Fruit fly (Drosophila melanogaster) whole organism, embryonic: ENCODE results near the gene Snx1.
A peak's percentile ranks its signal among the peaks of the same experiment; 100 is the strongest.

ENCODE experiments used
- Abd-B ChIP-seq: fragments of 200-800 bp; sonication (Bioruptor generic); optimal IDR thresholded peaks from 2 replicates; lab custom pipeline; 2018; ENCODE audit warnings: missing biosample characterization, mild to moderate bottlenecking, missing genetic modification characterization, moderate library complexity
- CG10147 ChIP-seq: fragments of 200-800 bp; sonication (Bioruptor generic); optimal IDR thresholded peaks from 2 replicates; lab custom pipeline; 2019; ENCODE audit warnings: missing biosample characterization, mild to moderate bottlenecking, missing genetic modification characterization, moderate library complexity
- CG10543 ChIP-seq: fragments of 200-800 bp; sonication (Bioruptor generic); optimal IDR thresholded peaks from 3 replicates; lab custom pipeline; 2017; ENCODE audit warnings: missing biosample characterization, mild to moderate bottlenecking, missing genetic modification characterization, moderate library complexity
- CG13296 ChIP-seq: fragments of 200-800 bp; sonication (Bioruptor generic); optimal IDR thresholded peaks from 3 replicates; lab custom pipeline; 2018; ENCODE audit warnings: missing biosample characterization, mild to moderate bottlenecking, missing genetic modification characterization
- CG14710 ChIP-seq: fragments of 200-800 bp; sonication (Bioruptor generic); optimal IDR thresholded peaks from 3 replicates; lab custom pipeline; 2019; ENCODE audit warnings: missing biosample characterization, mild to moderate bottlenecking, missing genetic modification characterization, moderate library complexity
- CG1603 ChIP-seq: fragments of 200-800 bp; sonication (Bioruptor generic); optimal IDR thresholded peaks from 2 replicates; lab custom pipeline; 2019; ENCODE audit warnings: missing biosample characterization, mild to moderate bottlenecking, missing genetic modification characterization, moderate library complexity
- CG17568 ChIP-seq: fragments of 200-800 bp; sonication (Bioruptor generic); optimal IDR thresholded peaks from 2 replicates; lab custom pipeline; 2018; ENCODE audit warnings: missing biosample characterization, mild to moderate bottlenecking, missing genetic modification characterization, moderate library complexity
- CG17829 ChIP-seq: fragments of 200-800 bp; optimal IDR thresholded peaks from 2 replicates; lab custom pipeline; 2019; ENCODE audit warnings: missing biosample characterization, mild to moderate bottlenecking, missing genetic modification characterization, moderate library complexity
- CG1832 ChIP-seq: fragments of 200-800 bp; sonication (Bioruptor generic); optimal IDR thresholded peaks from 2 replicates; lab custom pipeline; 2017; ENCODE audit warnings: missing biosample characterization, mild to moderate bottlenecking, missing genetic modification characterization, inconsistent platforms
- CG18619 ChIP-seq: fragments of 200-800 bp; sonication (Bioruptor generic); optimal IDR thresholded peaks from 3 replicates; lab custom pipeline; 2017; ENCODE audit warnings: missing biosample characterization, mild to moderate bottlenecking, missing genetic modification characterization
- CG2202 ChIP-seq: fragments of 200-800 bp; sonication (Bioruptor generic); optimal IDR thresholded peaks from 2 replicates; lab custom pipeline; 2018; ENCODE audit warnings: missing biosample characterization, mild to moderate bottlenecking, missing genetic modification characterization
- CG2712 ChIP-seq: fragments of 200-800 bp; optimal IDR thresholded peaks from 3 replicates; lab custom pipeline; 2019; ENCODE audit warnings: missing biosample characterization, mild to moderate bottlenecking, missing genetic modification characterization, moderate library complexity
- CG32767 ChIP-seq: fragments of 200-800 bp; sonication (Bioruptor generic); IDR thresholded peaks from 2 replicates; pipeline ENCODE4 v1.3.6; 2022; ENCODE audit warnings: missing biosample characterization, missing genetic modification characterization
- CG4282 ChIP-seq: fragments of 200-800 bp; sonication (Bioruptor generic); optimal IDR thresholded peaks from 2 replicates; lab custom pipeline; 2016; ENCODE audit warnings: missing biosample characterization, missing genetic modification characterization
- CG6765 ChIP-seq: fragments of 200-800 bp; sonication (Bioruptor generic); optimal IDR thresholded peaks from 3 replicates; lab custom pipeline; 2017; ENCODE audit warnings: missing biosample characterization, mild to moderate bottlenecking, missing genetic modification characterization
- CG8388 ChIP-seq: fragments of 200-800 bp; sonication (Bioruptor generic); optimal IDR thresholded peaks from 2 replicates; lab custom pipeline; 2019; ENCODE audit warnings: missing biosample characterization, mild to moderate bottlenecking, missing genetic modification characterization, moderate library complexity
- CG9797 ChIP-seq: fragments of 200-800 bp; sonication (Bioruptor generic); optimal IDR thresholded peaks from 3 replicates; lab custom pipeline; 2018; ENCODE audit warnings: missing biosample characterization, mild to moderate bottlenecking, missing genetic modification characterization
- Dp ChIP-seq: fragments of 200-800 bp; sonication (Bioruptor generic); optimal IDR thresholded peaks from 2 replicates; lab custom pipeline; 2018; ENCODE audit warnings: missing biosample characterization, mild to moderate bottlenecking, missing genetic modification characterization, moderate library complexity
- Jarid2 ChIP-seq: fragments of 200-800 bp; sonication (Bioruptor generic); optimal IDR thresholded peaks from 3 replicates; lab custom pipeline; 2017; ENCODE audit warnings: mild to moderate bottlenecking, missing biosample characterization, missing genetic modification reagents, missing genetic modification characterization
- Myb ChIP-seq: fragments of 200-800 bp; sonication (Bioruptor generic); optimal IDR thresholded peaks from 2 replicates; lab custom pipeline; 2016; ENCODE audit warnings: missing biosample characterization, missing genetic modification characterization
- NFAT ChIP-seq: fragments of 200-800 bp; sonication (Bioruptor generic); IDR thresholded peaks from 2 replicates; pipeline ENCODE4 v1.3.6; 2022; ENCODE audit warnings: missing biosample characterization, missing genetic modification characterization
- Optix ChIP-seq: fragments of 200-800 bp; sonication (Bioruptor generic); IDR thresholded peaks from 3 replicates; pipeline ENCODE4 v1.3.6; 2022; ENCODE audit warnings: missing biosample characterization, missing genetic modification characterization
- Scr ChIP-seq: fragments of 200-800 bp; sonication (Bioruptor generic); IDR thresholded peaks from 2 replicates; pipeline ENCODE4 v1.3.6; 2022; ENCODE audit warnings: missing biosample characterization, missing genetic modification characterization; ENCODE audit not compliant: partially characterized antibody
- Vsx1 ChIP-seq: fragments of 200-800 bp; sonication (Bioruptor generic); optimal IDR thresholded peaks from 2 replicates; lab custom pipeline; 2017; ENCODE audit warnings: missing biosample characterization, mild to moderate bottlenecking, missing genetic modification characterization, missing genetic modification reagents
- ac ChIP-seq: fragments of 200-800 bp; sonication (Bioruptor generic); optimal IDR thresholded peaks from 3 replicates; lab custom pipeline; 2017; ENCODE audit warnings: missing biosample characterization, mild to moderate bottlenecking, missing genetic modification characterization
- caup ChIP-seq: fragments of 200-800 bp; sonication (Bioruptor generic); optimal IDR thresholded peaks from 3 replicates; lab custom pipeline; 2017; ENCODE audit warnings: missing biosample characterization, mild to moderate bottlenecking, missing genetic modification characterization, moderate library complexity; ENCODE audit not compliant: severe bottlenecking
- cg ChIP-seq: fragments of 200-800 bp; sonication (Bioruptor generic); optimal IDR thresholded peaks from 3 replicates; lab custom pipeline; 2019; ENCODE audit warnings: missing biosample characterization, mild to moderate bottlenecking, missing genetic modification characterization, moderate library complexity
- chinmo ChIP-seq: fragments of 200-800 bp; sonication (Bioruptor generic); IDR thresholded peaks from 4 replicates; pipeline ENCODE4 v1.3.6; 2022; ENCODE audit warnings: missing biosample characterization, missing genetic modification characterization; ENCODE audit not compliant: partially characterized antibody
- da ChIP-seq: fragments of 200-800 bp; sonication (Bioruptor generic); optimal IDR thresholded peaks from 2 replicates; lab custom pipeline; 2016; ENCODE audit warnings: missing biosample characterization, missing genetic modification characterization
- eve ChIP-seq, 2 experiments: fragments of >200 bp; optimal IDR thresholded peaks; 2 replicates each; lab custom pipeline; 2017; ENCODE audit warnings: missing biosample characterization in 2 of 2, missing genetic modification characterization in 2 of 2
- fd102C ChIP-seq: fragments of 200-800 bp; sonication (Bioruptor generic); optimal IDR thresholded peaks from 2 replicates; lab custom pipeline; 2018; ENCODE audit warnings: missing biosample characterization, mild to moderate bottlenecking, missing genetic modification characterization, moderate library complexity
- fu2 ChIP-seq: fragments of 200-800 bp; sonication (Bioruptor generic); optimal IDR thresholded peaks from 2 replicates; lab custom pipeline; 2016; ENCODE audit warnings: missing biosample characterization, missing genetic modification characterization
- gcm2 ChIP-seq: fragments of 200-800 bp; sonication (Bioruptor generic); optimal IDR thresholded peaks from 2 replicates; lab custom pipeline; 2016; ENCODE audit warnings: missing biosample characterization, missing genetic modification characterization
- gem ChIP-seq: fragments of 200-800 bp; sonication (Bioruptor generic); optimal IDR thresholded peaks from 2 replicates; lab custom pipeline; 2019; ENCODE audit warnings: missing biosample characterization, mild to moderate bottlenecking, missing genetic modification characterization, moderate library complexity
- hkb ChIP-seq, 2 experiments: fragments of 200-800 bp in 1 of 2; fragments of >200 bp in 1 of 2; sonication (Bioruptor generic) in 1 of 2; IDR thresholded peaks in 1 of 2; optimal IDR thresholded peaks in 1 of 2; 2 replicates each; pipeline versions ENCODE4 v1.3.6 to Lab custom; 2017 to 2022; ENCODE audit warnings: missing biosample characterization in 1 of 2, missing genetic modification characterization in 1 of 2
- ken ChIP-seq: fragments of 200-800 bp; sonication (Bioruptor generic); IDR thresholded peaks from 3 replicates; pipeline ENCODE4 v1.3.6; 2022; ENCODE audit warnings: missing biosample characterization, missing genetic modification characterization
- lab ChIP-seq: fragments of 200-800 bp; sonication (Bioruptor generic); optimal IDR thresholded peaks from 3 replicates; lab custom pipeline; 2017; ENCODE audit warnings: missing biosample characterization, missing genetic modification characterization, mild to moderate bottlenecking, moderate library complexity, missing genetic modification reagents
- mirr ChIP-seq: fragments of 200-800 bp; sonication (Bioruptor generic); optimal IDR thresholded peaks from 3 replicates; lab custom pipeline; 2018; ENCODE audit warnings: missing biosample characterization, mild to moderate bottlenecking, missing genetic modification characterization
- odd ChIP-seq: fragments of 200-800 bp; sonication (Bioruptor generic); optimal IDR thresholded peaks from 2 replicates; lab custom pipeline; 2017; ENCODE audit warnings: missing biosample characterization, mild to moderate bottlenecking, missing genetic modification characterization
- pan ChIP-seq, 4 experiments: fragments of >200 bp in 3 of 4; fragments of 200-800 bp in 1 of 4; sonication (Bioruptor generic) in 1 of 4; optimal IDR thresholded peaks in 3 of 4; IDR thresholded peaks in 1 of 4; 2 replicates each; pipeline versions ENCODE4 v1.3.6 to Lab custom; 2017 to 2022; ENCODE audit warnings: missing biosample characterization in 2 of 4, missing genetic modification characterization in 2 of 4, mixed read lengths in 1 of 4
- sisA ChIP-seq: fragments of 200-800 bp; sonication (Bioruptor generic); IDR thresholded peaks from 2 replicates; pipeline ENCODE4 v1.3.6; 2022; ENCODE audit warnings: missing biosample characterization, missing genetic modification characterization
- trem ChIP-seq: fragments of 200-800 bp; optimal IDR thresholded peaks from 3 replicates; lab custom pipeline; 2019; ENCODE audit warnings: missing biosample characterization, mild to moderate bottlenecking, missing genetic modification characterization, moderate library complexity
- ttk ChIP-seq: fragments of 200-800 bp; sonication (Bioruptor generic); IDR thresholded peaks from 2 replicates; pipeline ENCODE4 v2.1.2; 2022; ENCODE audit warnings: missing biosample characterization, missing genetic modification characterization
- tup ChIP-seq: fragments of 200-800 bp; sonication (Bioruptor generic); optimal IDR thresholded peaks from 2 replicates; lab custom pipeline; 2016; ENCODE audit warnings: missing biosample characterization, mild to moderate bottlenecking, missing genetic modification characterization, moderate library complexity
- vvl ChIP-seq: fragments of 200-800 bp; sonication (Bioruptor generic); IDR thresholded peaks from 2 replicates; pipeline ENCODE4 v1.3.6; 2022; ENCODE audit warnings: missing biosample characterization, missing genetic modification characterization
- zen ChIP-seq: fragments of 200-800 bp; sonication (Bioruptor generic); optimal IDR thresholded peaks from 3 replicates; lab custom pipeline; 2018; ENCODE audit warnings: missing biosample characterization, mild to moderate bottlenecking, missing genetic modification characterization, moderate library complexity

Gene Snx1

dm6 chr2L:3479697-3480442, 30.4 kb downstream of the Snx1 start (continued):
- no peak for TF ChIP-seq CG9797
- peak; percentile 59 for TF ChIP-seq CG10543 (GFP tag; lab: Kevin White, UChicago)
- TF ChIP-seq Scr (GFP tag; lab: Robert Waterston, UW): no peak
- no peak for TF ChIP-seq pan (optimal IDR thresholded peaks at IDR 0.05; lab: Kevin White, UChicago)
- TF ChIP-seq pan (GFP tag; optimal IDR thresholded peaks at IDR 0.05 in 1 of 2, IDR thresholded peaks at IDR 0.05 in 1 of 2): no peak
- TF ChIP-seq hkb (optimal IDR thresholded peaks at IDR 0.05; lab: Kevin White, UChicago): no peak
- TF ChIP-seq hkb (GFP tag; IDR thresholded peaks at IDR 0.05; lab: Robert Waterston, UW): no peak
- TF ChIP-seq CG13296 (GFP tag; lab: Kevin White, UChicago): no peak
- peak; percentile 69; the same call in 1 of the 4 replicates for TF ChIP-seq chinmo (GFP tag; lab: Robert Waterston, UW)
- no peak for TF ChIP-seq Jarid2 (GFP tag; lab: Kevin White, UChicago)
- no peak for TF ChIP-seq CG1832
- no peak for TF ChIP-seq CG10147 (GFP tag; lab: Kevin White, UChicago)
- TF ChIP-seq odd (GFP tag; lab: Kevin White, UChicago): peak; percentile 2
- TF ChIP-seq CG32767 (GFP tag; lab: Robert Waterston, UW): peak; percentile 67; the same call in 1 of the 2 replicates
- TF ChIP-seq CG17568 (GFP tag; lab: Kevin White, UChicago): no peak
- TF ChIP-seq CG6765 (GFP tag; lab: Kevin White, UChicago): no peak
- peak; percentile 19 for TF ChIP-seq lab
- TF ChIP-seq CG8388 (GFP tag; lab: Kevin White, UChicago): no peak
- no peak for TF ChIP-seq Optix (GFP tag; lab: Robert Waterston, UW)
- peak; percentile 18 for TF ChIP-seq mirr (GFP tag; lab: Kevin White, UChicago)
- no peak for TF ChIP-seq Dp (GFP tag; lab: Kevin White, UChicago)
- no peak for TF ChIP-seq gcm2 (GFP tag; lab: Kevin White, UChicago)

dm6 chr2L:3480443-3480839, 31.0 kb downstream of the Snx1 start:
- TF ChIP-seq eve (GFP tag; optimal IDR thresholded peaks at IDR 0.05; lab: Kevin White, UChicago) (peak in 1 of 2 experiments; percentile 22), CG17829 (tag; lab: Kevin White, UChicago) (peak; percentile 1), CG18619 (GFP tag; lab: Kevin White, UChicago) (no peak), fu2 (GFP tag; lab: Kevin White, UChicago) (no peak), CG2202 (tag; lab: Kevin White, UChicago) (peak; percentile 12), CG14710 (tag; lab: Kevin White, UChicago) (peak; percentile 19), tup (GFP tag; lab: Kevin White, UChicago) (no peak), CG2712 (tag; lab: Kevin White, UChicago) (peak; percentile 28), ken (GFP tag; lab: Robert Waterston, UW) (no peak), ac (GFP tag; lab: Kevin White, UChicago) (no peak), fd102C (GFP tag; lab: Kevin White, UChicago) (no peak), caup (GFP tag; lab: Kevin White, UChicago) (no peak), NFAT (GFP tag; lab: Robert Waterston, UW) (no peak), Vsx1 (GFP tag; lab: Kevin White, UChicago) (peak; percentile 20), sisA (GFP tag; lab: Robert Waterston, UW) (no peak), cg (GFP tag; lab: Kevin White, UChicago) (peak; percentile 67), trem (peak; percentile 35), da (GFP tag; lab: Kevin White, UChicago) (no peak), CG1603 (peak; percentile 2), zen (tag; lab: Kevin White, UChicago) (peak; percentile 18), Myb (GFP tag; lab: Kevin White, UChicago) (no peak), vvl (GFP tag; lab: Robert Waterston, UW) (0 out of 2 replicates have a peak, but pooled peaks have one; percentile 11), chinmo (GFP tag; lab: Robert Waterston, UW) (peak; percentile 14; the same call in 1 of the 4 replicates), CG4282 (GFP tag; lab: Kevin White, UChicago) (no peak), gem (tag; lab: Kevin White, UChicago) (peak; percentile 19), Abd-B (GFP tag; lab: Kevin White, UChicago) (no peak), ttk (GFP tag; lab: Robert Waterston, UW) (no peak)
